Worm (Caenorhabditis elegans) whole organism, young adult: ENCODE measurements around the gene str-20.

ENCODE experiments used
- B0035.1 ChIP-seq: sonication (generic microtip); optimal IDR thresholded peaks from 2 replicates; lab custom pipeline; 2016; ENCODE audit warnings: missing genetic modification characterization, mild to moderate bottlenecking, missing compliant biosample characterization, missing genotype, missing genetic modification reagents
- F37B4.10 ChIP-seq: fragments of 200-800 bp; sonication (Bioruptor generic); IDR thresholded peaks from 2 replicates; pipeline ENCODE4 v1.3.6; 2022; ENCODE audit warnings: missing genetic modification characterization, missing compliant biosample characterization
- F57A8.1 ChIP-seq: fragments of 200-800 bp; sonication (Bioruptor generic); optimal IDR thresholded peaks from 2 replicates; lab custom pipeline; 2018; ENCODE audit warnings: mild to moderate bottlenecking, missing genetic modification characterization, moderate library complexity, missing compliant biosample characterization
- K11D2.4 ChIP-seq: fragments of 200-800 bp; sonication (Bioruptor generic); IDR thresholded peaks from 2 replicates; pipeline ENCODE4 v1.3.6; 2022; ENCODE audit warnings: missing genetic modification reagents, missing genetic modification characterization, missing compliant biosample characterization
- K12H6.12 ChIP-seq: fragments of 200-800 bp; sonication (Bioruptor generic); optimal IDR thresholded peaks from 2 replicates; lab custom pipeline; 2018; ENCODE audit warnings: mild to moderate bottlenecking, missing genetic modification characterization, missing compliant biosample characterization
- T26A5.8 ChIP-seq: sonication (generic microtip); optimal IDR thresholded peaks from 2 replicates; lab custom pipeline; 2016; ENCODE audit warnings: missing genetic modification characterization, missing compliant biosample characterization
- Y53G8AR.9 ChIP-seq: fragments of 200-800 bp; sonication (Bioruptor generic); conservative IDR thresholded peaks from 2 replicates; pipeline ENCODE4 v1.3.6; 2022; ENCODE audit warnings: missing genetic modification reagents, missing genetic modification characterization, missing compliant biosample characterization
- Y56A3A.18 ChIP-seq: fragments of 200-800 bp; sonication (Bioruptor generic); IDR thresholded peaks from 2 replicates; pipeline ENCODE4 v1.3.6; 2022; ENCODE audit warnings: missing genetic modification reagents, missing genetic modification characterization, missing compliant biosample characterization
- Y95B8A.8 ChIP-seq: fragments of 200-800 bp; sonication (Bioruptor generic); IDR thresholded peaks from 2 replicates; pipeline ENCODE4 v1.3.6; 2022; ENCODE audit warnings: missing genetic modification reagents, missing genetic modification characterization, missing compliant biosample characterization
- akir-1 ChIP-seq: fragments of 200-800 bp; sonication (Bioruptor generic); optimal IDR thresholded peaks from 2 replicates; lab custom pipeline; 2018; ENCODE audit warnings: mild to moderate bottlenecking, missing genetic modification characterization, moderate library complexity, missing compliant biosample characterization
- athp-1 ChIP-seq: sonication (generic microtip); optimal IDR thresholded peaks from 2 replicates; lab custom pipeline; 2017; ENCODE audit warnings: mild to moderate bottlenecking, missing genetic modification characterization, missing compliant biosample characterization
- cebp-1 ChIP-seq, 2 experiments: fragments of 200-800 bp in 1 of 2; sonication (Bioruptor generic) in 1 of 2; sonication (generic microtip) in 1 of 2; IDR thresholded peaks in 1 of 2; optimal IDR thresholded peaks in 1 of 2; 2 replicates each; pipeline versions ENCODE4 v1.3.6 to Lab custom; 2017 to 2022; ENCODE audit warnings: missing compliant biosample characterization in 2 of 2, missing genetic modification characterization in 2 of 2, mild to moderate bottlenecking in 1 of 2, missing genetic modification reagents in 1 of 2, moderate library complexity in 1 of 2
- cebp-2 ChIP-seq: fragments of 200-800 bp; sonication (Bioruptor generic); IDR thresholded peaks from 2 replicates; pipeline ENCODE4 v1.3.6; 2022; ENCODE audit warnings: missing genetic modification characterization, missing compliant biosample characterization
- ceh-100 ChIP-seq: fragments of 200-800 bp; sonication (Bioruptor generic); IDR thresholded peaks from 2 replicates; pipeline ENCODE4 v1.3.6; 2022; ENCODE audit warnings: missing genetic modification reagents, missing genetic modification characterization, missing compliant biosample characterization
- die-1 ChIP-seq: sonication (generic microtip); optimal IDR thresholded peaks from 2 replicates; lab custom pipeline; 2016; ENCODE audit warnings: missing genotype, mild to moderate bottlenecking, missing genetic modification characterization, missing compliant biosample characterization
- egl-44 ChIP-seq: fragments of 200-800 bp; sonication (Bioruptor generic); IDR thresholded peaks from 2 replicates; pipeline ENCODE4 v1.3.6; 2022; ENCODE audit warnings: missing genetic modification reagents, missing genetic modification characterization, missing compliant biosample characterization
- egrh-3 ChIP-seq: fragments of 200-800 bp; sonication (Bioruptor generic); IDR thresholded peaks from 2 replicates; pipeline ENCODE4 v1.3.6; 2022; ENCODE audit warnings: missing genetic modification reagents, missing genetic modification characterization, missing compliant biosample characterization
- ekl-4 ChIP-seq: fragments of 200-800 bp; sonication (Bioruptor generic); IDR thresholded peaks from 2 replicates; pipeline ENCODE4 v1.3.6; 2022; ENCODE audit warnings: missing genetic modification reagents, missing genetic modification characterization, missing compliant biosample characterization
- ets-4 ChIP-seq: fragments of 200-800 bp; sonication (Bioruptor generic); optimal IDR thresholded peaks from 2 replicates; lab custom pipeline; 2018; ENCODE audit warnings: mild to moderate bottlenecking, missing genetic modification characterization, missing compliant biosample characterization
- gei-17 ChIP-seq: fragments of 200-800 bp; sonication (Bioruptor generic); optimal IDR thresholded peaks from 2 replicates; lab custom pipeline; 2018; ENCODE audit warnings: mild to moderate bottlenecking, missing genetic modification characterization, missing compliant biosample characterization
- hmg-1.2 ChIP-seq: fragments of 200-800 bp; sonication (Bioruptor generic); IDR thresholded peaks from 2 replicates; pipeline ENCODE4 v1.3.6; 2022; ENCODE audit warnings: missing genetic modification reagents, missing genetic modification characterization, missing compliant biosample characterization
- let-526 ChIP-seq: fragments of 200-800 bp; sonication (Bioruptor generic); IDR thresholded peaks from 2 replicates; pipeline ENCODE4 v1.3.6; 2022; ENCODE audit warnings: missing genetic modification reagents, missing genetic modification characterization, missing compliant biosample characterization
- let-607 ChIP-seq, 2 experiments: fragments of 200-800 bp in 1 of 2; sonication (Bioruptor generic) in 1 of 2; sonication (generic microtip) in 1 of 2; optimal IDR thresholded peaks; 2 replicates each; lab custom pipeline; 2016 to 2018; ENCODE audit warnings: mild to moderate bottlenecking in 2 of 2, missing compliant biosample characterization in 2 of 2, missing genetic modification characterization in 2 of 2, moderate library complexity in 2 of 2, missing genotype in 1 of 2
- lin-26 ChIP-seq: fragments of 200-800 bp; sonication (Bioruptor generic); IDR thresholded peaks from 2 replicates; pipeline ENCODE4 v1.3.6; 2022; ENCODE audit warnings: missing genetic modification reagents, missing genetic modification characterization, missing compliant biosample characterization
- lin-35 ChIP-seq, 3 experiments: fragments of 150-350 bp in 2 of 3; sonication (generic microtip) in 1 of 3; optimal IDR thresholded peaks; 2 replicates each; lab custom pipeline; 2014 to 2018; ENCODE audit warnings: missing biosample characterization in 3 of 3, missing genetic modification characterization in 3 of 3, missing genetic modification reagents in 3 of 3
- lin-40 ChIP-seq: sonication (generic microtip); optimal IDR thresholded peaks from 2 replicates; lab custom pipeline; 2016; ENCODE audit warnings: missing genetic modification characterization, mild to moderate bottlenecking, missing compliant biosample characterization, missing genotype, missing genetic modification reagents
- lin-54 ChIP-seq: fragments of 200-800 bp; sonication (Bioruptor generic); optimal IDR thresholded peaks from 2 replicates; lab custom pipeline; 2018; ENCODE audit warnings: mild to moderate bottlenecking, missing genetic modification characterization, missing compliant biosample characterization
- madf-10 ChIP-seq: sonication (generic microtip); optimal IDR thresholded peaks from 2 replicates; lab custom pipeline; 2016; ENCODE audit warnings: mild to moderate bottlenecking, missing genetic modification characterization, missing compliant biosample characterization
- madf-6 ChIP-seq: fragments of 200-800 bp; sonication (Bioruptor generic); IDR thresholded peaks from 2 replicates; pipeline ENCODE4 v1.3.6; 2022; ENCODE audit warnings: missing genetic modification reagents, missing genetic modification characterization, missing compliant biosample characterization
- mel-28 ChIP-seq: sonication (generic microtip); optimal IDR thresholded peaks from 2 replicates; lab custom pipeline; 2016; ENCODE audit warnings: borderline replicate concordance, mild to moderate bottlenecking, missing genetic modification characterization, missing compliant biosample characterization
- mxl-1 ChIP-seq: sonication (generic microtip); optimal IDR thresholded peaks from 2 replicates; lab custom pipeline; 2016; ENCODE audit warnings: missing genetic modification characterization, missing compliant biosample characterization
- nhr-120 ChIP-seq: fragments of 200-800 bp; sonication (Bioruptor generic); IDR thresholded peaks from 2 replicates; pipeline ENCODE4 v1.3.6; 2022; ENCODE audit warnings: missing genetic modification characterization, missing compliant biosample characterization
- nhr-179 ChIP-seq: sonication (generic microtip); optimal IDR thresholded peaks from 2 replicates; lab custom pipeline; 2016; ENCODE audit warnings: mild to moderate bottlenecking, missing genetic modification characterization, missing compliant biosample characterization
- nhr-80 ChIP-seq: sonication (generic microtip); optimal IDR thresholded peaks from 2 replicates; lab custom pipeline; 2016; ENCODE audit warnings: missing genetic modification characterization, missing compliant biosample characterization
- nhr-90 ChIP-seq: sonication (generic microtip); optimal IDR thresholded peaks from 2 replicates; lab custom pipeline; 2016; ENCODE audit warnings: missing genotype, mild to moderate bottlenecking, missing genetic modification characterization, missing compliant biosample characterization
- pbrm-1 ChIP-seq: fragments of 200-800 bp; sonication (Bioruptor generic); IDR thresholded peaks from 2 replicates; pipeline ENCODE4 v1.3.6; 2022; ENCODE audit warnings: missing genetic modification reagents, missing genetic modification characterization, missing compliant biosample characterization
- pha-4 ChIP-seq: fragments of 150-350 bp; sonication (generic microtip); optimal IDR thresholded peaks from 2 replicates; lab custom pipeline; 2014; ENCODE audit warnings: missing biosample characterization, missing genetic modification reagents, missing genetic modification characterization
- rcor-1 ChIP-seq: fragments of 200-800 bp; sonication (Bioruptor generic); IDR thresholded peaks from 2 replicates; pipeline ENCODE4 v1.3.6; 2022; ENCODE audit warnings: missing genetic modification reagents, missing genetic modification characterization, missing compliant biosample characterization
- sea-2 ChIP-seq: fragments of 200-800 bp; sonication (Bioruptor generic); IDR thresholded peaks from 2 replicates; pipeline ENCODE4 v1.3.6; 2022; ENCODE audit warnings: missing genetic modification characterization, missing compliant biosample characterization
- snpc-1.3 ChIP-seq: sonication (generic microtip); optimal IDR thresholded peaks from 2 replicates; lab custom pipeline; 2017; ENCODE audit warnings: missing genetic modification characterization, mild to moderate bottlenecking, missing compliant biosample characterization, antibody characterized with exemption, moderate library complexity, missing genotype, missing genetic modification reagents; ENCODE audit not compliant: insufficient read depth
- snpc-4 ChIP-seq, 5 experiments: fragments of 150-350 bp in 1 of 5; sonication (generic microtip) in 4 of 5; optimal IDR thresholded peaks; 2 replicates each; lab custom pipeline; 2014 to 2018; ENCODE audit warnings: missing genetic modification characterization in 5 of 5, missing biosample characterization in 3 of 5, antibody characterized with exemption in 2 of 5, mild to moderate bottlenecking in 2 of 5, missing compliant biosample characterization in 2 of 5, missing genotype in 2 of 5, moderate library complexity in 2 of 5, missing genetic modification reagents in 1 of 5
- tbp1 ChIP-seq: fragments of 200-800 bp; sonication (Bioruptor generic); optimal IDR thresholded peaks from 2 replicates; lab custom pipeline; 2018; ENCODE audit warnings: mild to moderate bottlenecking, missing genetic modification characterization, missing compliant biosample characterization
- zfh-2 ChIP-seq: fragments of 200-800 bp; sonication (Bioruptor generic); conservative IDR thresholded peaks from 2 replicates; pipeline ENCODE4 v1.3.6; 2022; ENCODE audit warnings: missing genetic modification reagents, missing genetic modification characterization, missing compliant biosample characterization
- ztf-22 ChIP-seq: fragments of 200-800 bp; sonication (Bioruptor generic); optimal IDR thresholded peaks from 2 replicates; lab custom pipeline; 2018; ENCODE audit warnings: mild to moderate bottlenecking, missing genetic modification characterization, moderate library complexity, missing compliant biosample characterization
- ztf-26 ChIP-seq: sonication (generic microtip); optimal IDR thresholded peaks from 2 replicates; lab custom pipeline; 2017; ENCODE audit warnings: missing genetic modification characterization, missing compliant biosample characterization
- ztf-3 ChIP-seq: fragments of 200-800 bp; sonication (Bioruptor generic); optimal IDR thresholded peaks from 2 replicates; lab custom pipeline; 2018; ENCODE audit warnings: mild to moderate bottlenecking, missing genetic modification characterization, missing compliant biosample characterization

Gene str-20

ce11 chrV:731330-731729, 24.9 kb upstream of the str-20 start:
- TF ChIP-seq nhr-90 (tag; lab: Kevin White, UChicago) (peak; percentile 79), mxl-1 (tag; lab: Kevin White, UChicago) (no peak), athp-1 (tag; lab: Kevin White, UChicago) (peak; percentile 18), egl-44 (peak; percentile 88; the same call in 1 of the 2 replicates), Y95B8A.8 (GFP tag; lab: Robert Waterston, UW) (peak; percentile 74; the same call in 1 of the 2 replicates), let-526 (GFP tag; lab: Robert Waterston, UW) (peak; percentile 96), ekl-4 (GFP tag; lab: Robert Waterston, UW) (peak; percentile 78), pha-4 (tag; lab: Kevin White, UChicago) (peak; percentile 93), lin-40 (peak; percentile 75), rcor-1 (GFP tag; lab: Robert Waterston, UW) (peak; percentile 47; the same call in 1 of the 2 replicates), B0035.1 (tag; lab: Kevin White, UChicago) (peak; percentile 32), tbp1 (GFP tag; lab: Kevin White, UChicago) (peak; percentile 63), mel-28 (tag; lab: Kevin White, UChicago) (no peak), egrh-3 (peak; percentile 67), K11D2.4 (GFP tag; lab: Robert Waterston, UW) (peak; percentile 84), sea-2 (GFP tag; lab: Robert Waterston, UW) (0 out of 2 replicates have a peak, but pooled peaks have one; percentile 11), lin-54 (GFP tag; lab: Kevin White, UChicago) (peak; percentile 61), F37B4.10 (no peak), cebp-1 (GFP tag; IDR thresholded peaks at IDR 0.05; lab: Robert Waterston, UW) (peak; percentile 33; the same call in 1 of the 2 replicates), cebp-1 (tag; optimal IDR thresholded peaks at IDR 0.05; lab: Kevin White, UChicago) (peak; percentile 89), ceh-100 (GFP tag; lab: Robert Waterston, UW) (no peak), zfh-2 (GFP tag; lab: Robert Waterston, UW) (peak; percentile 81), Y56A3A.18 (peak; percentile 46; the same call in 1 of the 2 replicates), cebp-2 (GFP tag; lab: Robert Waterston, UW) (0 out of 2 replicates have a peak, but pooled peaks have one; percentile 61), snpc-4 (GFP tag; optimal IDR thresholded peaks at IDR 0.05; lab: Kevin White, UChicago) (no peak), snpc-4 (tag; optimal IDR thresholded peaks at IDR 0.05; lab: Kevin White, UChicago) (peak in 2 of 4 experiments; percentile 41 to 47), hmg-1.2 (GFP tag; lab: Robert Waterston, UW) (peak; percentile 85), lin-35 (GFP tag; optimal IDR thresholded peaks at IDR 0.05; lab: Kevin White, UChicago) (peak in 1 of 3 experiments; percentile 29), ztf-22 (GFP tag; lab: Kevin White, UChicago) (peak; percentile 93), ztf-3 (GFP tag; lab: Kevin White, UChicago) (no peak), let-607 (tag; optimal IDR thresholded peaks at IDR 0.05; lab: Kevin White, UChicago) (peak in 1 of 2 experiments; percentile 85), pbrm-1 (peak; percentile 77), madf-10 (tag; lab: Kevin White, UChicago) (peak; percentile 79), nhr-120 (no peak), ztf-26 (tag; lab: Kevin White, UChicago) (peak; percentile 83), F57A8.1 (GFP tag; lab: Kevin White, UChicago) (no peak), snpc-1.3 (no peak), die-1 (tag; lab: Kevin White, UChicago) (peak; percentile 57), T26A5.8 (tag; lab: Kevin White, UChicago) (no peak), nhr-80 (tag; lab: Kevin White, UChicago) (peak; percentile 97), nhr-179 (tag; lab: Kevin White, UChicago) (no peak), akir-1 (GFP tag; lab: Kevin White, UChicago) (no peak), K12H6.12 (tag; lab: Kevin White, UChicago) (peak; percentile 71), gei-17 (GFP tag; lab: Kevin White, UChicago) (peak; percentile 55), lin-26 (peak; percentile 73), madf-6 (GFP tag; lab: Robert Waterston, UW) (0 out of 2 replicates have a peak, but pooled peaks have one; percentile 31), ets-4 (GFP tag; lab: Kevin White, UChicago) (peak; percentile 84), Y53G8AR.9 (peak; percentile 75; the same call in 1 of the 2 replicates)
